1 fruit fly cellular context compared by ENCODE assay signal in genomic region chr2L:16706882-16707775, dm6.
TF ChIP-seq lines count a peak whose summit lies in the region.

No protein-coding gene starts in this region.

TF ChIP-seq in whole organism, embryonic, 481 proteins besides CTCF, POLR2A, EP300 and RAD21 (continued from another document):
- no peak for TF ChIP-seq sc (optimal IDR thresholded peaks at IDR 0.05; lab: Kevin White, UChicago)
- TF ChIP-seq sc (GFP tag; optimal IDR thresholded peaks at IDR 0.05; lab: Kevin White, UChicago) = no peak
- peak; percentile 26 for TF ChIP-seq tin (GFP tag; optimal IDR thresholded peaks at IDR 0.05; lab: Kevin White, UChicago)
- TF ChIP-seq CG10366 (GFP tag; IDR thresholded peaks at IDR 0.05; lab: Robert Waterston, UW) = peak; percentile 21; the same call in 1 of the 2 replicates
- TF ChIP-seq CG7556 (GFP tag; optimal IDR thresholded peaks at IDR 0.05; lab: Kevin White, UChicago) = peak; percentile 33
- no peak for TF ChIP-seq toy (GFP tag; IDR thresholded peaks at IDR 0.05; lab: Robert Waterston, UW)
- TF ChIP-seq ham (GFP tag; IDR thresholded peaks at IDR 0.05; lab: Robert Waterston, UW) = no peak
- TF ChIP-seq CG18619 (GFP tag; optimal IDR thresholded peaks at IDR 0.05; lab: Kevin White, UChicago) = peak; percentile 2
- TF ChIP-seq az2 (GFP tag; optimal IDR thresholded peaks at IDR 0.05; lab: Kevin White, UChicago) = peak; percentile 17
- TF ChIP-seq Scr (GFP tag; IDR thresholded peaks at IDR 0.05; lab: Robert Waterston, UW; ENCODE audit: partially characterized antibody) = no peak
- TF ChIP-seq Sin3A (optimal IDR thresholded peaks at IDR 0.05; lab: Kevin White, UChicago) = no peak
- no peak for TF ChIP-seq gt (GFP tag; IDR thresholded peaks at IDR 0.05; lab: Robert Waterston, UW)
- TF ChIP-seq Trl (optimal IDR thresholded peaks at IDR 0.05; lab: Kevin White, UChicago) = no peak
- TF ChIP-seq Trl (GFP tag; optimal IDR thresholded peaks at IDR 0.05; lab: Kevin White, UChicago) = no peak
- TF ChIP-seq Hsf (GFP tag; optimal IDR thresholded peaks at IDR 0.05; lab: Kevin White, UChicago) = peak; percentile 40
- peak; percentile 80 for TF ChIP-seq CG4707 (GFP tag; optimal IDR thresholded peaks at IDR 0.05; lab: Kevin White, UChicago)
- TF ChIP-seq Dek (tag; optimal IDR thresholded peaks at IDR 0.05; lab: Kevin White, UChicago) = no peak
- TF ChIP-seq Camta (GFP tag; optimal IDR thresholded peaks at IDR 0.05; lab: Kevin White, UChicago) = peak; percentile 7
- no peak for TF ChIP-seq chif (GFP tag; optimal IDR thresholded peaks at IDR 0.05; lab: Kevin White, UChicago)
- no peak for TF ChIP-seq CG12155 (GFP tag; optimal IDR thresholded peaks at IDR 0.05; lab: Kevin White, UChicago)
- no peak for TF ChIP-seq Opbp (GFP tag; IDR thresholded peaks at IDR 0.05; lab: Robert Waterston, UW; ENCODE audit: partially characterized antibody)
- TF ChIP-seq gsb (GFP tag; IDR thresholded peaks at IDR 0.05; lab: Robert Waterston, UW) = no peak
- TF ChIP-seq HLH3B (GFP tag; IDR thresholded peaks at IDR 0.05; lab: Robert Waterston, UW) = no peak
- no peak for TF ChIP-seq cato (GFP tag; optimal IDR thresholded peaks at IDR 0.05; lab: Kevin White, UChicago; ENCODE audit: borderline replicate concordance)
- no peak for TF ChIP-seq stwl (tag; optimal IDR thresholded peaks at IDR 0.05; lab: Kevin White, UChicago)
- TF ChIP-seq CG15011 (GFP tag; optimal IDR thresholded peaks at IDR 0.05; lab: Kevin White, UChicago) = no peak
- no peak for TF ChIP-seq Jarid2 (GFP tag; optimal IDR thresholded peaks at IDR 0.05; lab: Kevin White, UChicago)
- no peak for TF ChIP-seq Lpt (GFP tag; optimal IDR thresholded peaks at IDR 0.05; lab: Kevin White, UChicago)
- TF ChIP-seq lilli (GFP tag; optimal IDR thresholded peaks at IDR 0.05; lab: Kevin White, UChicago) = peak; percentile 24
- TF ChIP-seq oc (tag; optimal IDR thresholded peaks at IDR 0.05; lab: Kevin White, UChicago) = peak; percentile 75
- TF ChIP-seq grau (tag; optimal IDR thresholded peaks at IDR 0.05; lab: Kevin White, UChicago) = peak; percentile 7
- no peak for TF ChIP-seq CG12744 (GFP tag; optimal IDR thresholded peaks at IDR 0.05; lab: Kevin White, UChicago)
- TF ChIP-seq CG10321 (GFP tag; IDR thresholded peaks at IDR 0.05; lab: Robert Waterston, UW) = no peak
- TF ChIP-seq CG13123 (GFP tag; optimal IDR thresholded peaks at IDR 0.05; lab: Kevin White, UChicago) = no peak
- TF ChIP-seq Xrp1 (GFP tag; IDR thresholded peaks at IDR 0.05; lab: Robert Waterston, UW) = no peak
- no peak for TF ChIP-seq CG1792 (GFP tag; optimal IDR thresholded peaks at IDR 0.05; lab: Kevin White, UChicago)
